Fruit fly (Drosophila melanogaster) whole organism, prepupa: ENCODE results near the gene CG14662.

Source experiments
- Blimp-1 ChIP-seq: fragments of 200-800 bp; sonication (Bioruptor generic); optimal IDR thresholded peaks from 3 replicates; lab custom pipeline; 2017; ENCODE audit warnings: missing biosample characterization, missing genetic modification characterization, mild to moderate bottlenecking, moderate library complexity, missing genetic modification reagents
- CG10631 ChIP-seq: fragments of 200-800 bp; sonication (Bioruptor generic); optimal IDR thresholded peaks from 2 replicates; lab custom pipeline; 2016; ENCODE audit warnings: missing biosample characterization, missing genetic modification characterization
- CG10669 ChIP-seq: fragments of 200-800 bp; sonication (Bioruptor generic); optimal IDR thresholded peaks from 3 replicates; lab custom pipeline; 2018; ENCODE audit warnings: missing biosample characterization, mild to moderate bottlenecking, missing genetic modification characterization, moderate library complexity
- CG11294 ChIP-seq: fragments of 200-800 bp; sonication (Bioruptor generic); IDR thresholded peaks from 2 replicates; pipeline ENCODE4 v1.3.6; 2022; ENCODE audit warnings: missing biosample characterization, missing genetic modification characterization
- CG11762 ChIP-seq: fragments of 200-800 bp; sonication (Bioruptor generic); optimal IDR thresholded peaks from 3 replicates; lab custom pipeline; 2016; ENCODE audit warnings: missing biosample characterization, missing genetic modification characterization; ENCODE audit not compliant: insufficient read depth
- CG11902 ChIP-seq: fragments of 200-800 bp; sonication (Bioruptor generic); optimal IDR thresholded peaks from 3 replicates; lab custom pipeline; 2016; ENCODE audit warnings: missing biosample characterization, missing genetic modification characterization
- CG15336 ChIP-seq: fragments of 200-800 bp; sonication (Bioruptor generic); IDR thresholded peaks from 2 replicates; pipeline ENCODE4 v1.3.6; 2022; ENCODE audit warnings: missing biosample characterization, missing genetic modification characterization
- CG1621 ChIP-seq: fragments of 200-800 bp; sonication (Bioruptor generic); optimal IDR thresholded peaks from 3 replicates; lab custom pipeline; 2018; ENCODE audit warnings: missing biosample characterization, mild to moderate bottlenecking, missing genetic modification characterization
- CG3032 ChIP-seq: fragments of 200-800 bp; optimal IDR thresholded peaks from 2 replicates; lab custom pipeline; 2019; ENCODE audit warnings: missing biosample characterization, mild to moderate bottlenecking, missing genetic modification characterization, moderate library complexity
- CG32006 ChIP-seq: fragments of 200-800 bp; sonication (Bioruptor generic); optimal IDR thresholded peaks from 3 replicates; lab custom pipeline; 2017; ENCODE audit warnings: missing biosample characterization, mild to moderate bottlenecking, missing genetic modification characterization
- CG6808 ChIP-seq: fragments of 200-800 bp; sonication (Bioruptor generic); optimal IDR thresholded peaks from 3 replicates; lab custom pipeline; 2017; ENCODE audit warnings: missing biosample characterization, missing genetic modification characterization, mild to moderate bottlenecking, moderate library complexity, missing genetic modification reagents
- CG6854 ChIP-seq: fragments of 200-800 bp; sonication (Bioruptor generic); optimal IDR thresholded peaks from 2 replicates; lab custom pipeline; 2017; ENCODE audit warnings: missing biosample characterization, mild to moderate bottlenecking, missing genetic modification characterization
- CG7368 ChIP-seq: fragments of 200-800 bp; sonication (Bioruptor generic); optimal IDR thresholded peaks from 3 replicates; lab custom pipeline; 2016; ENCODE audit warnings: missing biosample characterization, missing genetic modification characterization
- CG8119 ChIP-seq: fragments of 200-800 bp; sonication (Bioruptor generic); IDR thresholded peaks from 3 replicates; pipeline ENCODE4 v1.3.6; 2022; ENCODE audit warnings: missing biosample characterization, missing genetic modification characterization
- CG8632 ChIP-seq: fragments of 200-800 bp; sonication (Bioruptor generic); optimal IDR thresholded peaks from 3 replicates; lab custom pipeline; 2016; ENCODE audit warnings: missing biosample characterization, missing genetic modification characterization
- CG9139 ChIP-seq: fragments of 200-800 bp; sonication (Bioruptor generic); optimal IDR thresholded peaks from 3 replicates; lab custom pipeline; 2017; ENCODE audit warnings: missing biosample characterization, mild to moderate bottlenecking, missing genetic modification characterization
- Eip78C ChIP-seq: fragments of 200-800 bp; sonication (Bioruptor generic); peaks from one replicate; lab custom pipeline; 2016; ENCODE audit warnings: missing biosample characterization, missing genetic modification characterization
- Eip93F ChIP-seq: fragments of 200-800 bp; sonication (Bioruptor generic); optimal IDR thresholded peaks from 2 replicates; lab custom pipeline; 2016; ENCODE audit warnings: missing biosample characterization, mild to moderate bottlenecking, missing genetic modification characterization
- Ets21C ChIP-seq: fragments of 200-800 bp; sonication (Bioruptor generic); optimal IDR thresholded peaks from 3 replicates; lab custom pipeline; 2016; ENCODE audit warnings: missing biosample characterization, missing genetic modification characterization
- Ets96B ChIP-seq: fragments of 200-800 bp; optimal IDR thresholded peaks from 2 replicates; lab custom pipeline; 2019; ENCODE audit warnings: missing biosample characterization, mild to moderate bottlenecking, missing genetic modification characterization, moderate library complexity
- Hr39 ChIP-seq: fragments of 200-800 bp; sonication (Bioruptor generic); optimal IDR thresholded peaks from 2 replicates; lab custom pipeline; 2016; ENCODE audit warnings: missing biosample characterization, missing genetic modification characterization
- Lpt ChIP-seq: fragments of 200-800 bp; sonication (Bioruptor generic); optimal IDR thresholded peaks from 3 replicates; lab custom pipeline; 2016; ENCODE audit warnings: missing biosample characterization, missing genetic modification characterization
- Met ChIP-seq: fragments of 200-800 bp; sonication (Bioruptor generic); optimal IDR thresholded peaks from 3 replicates; lab custom pipeline; 2016; ENCODE audit warnings: missing biosample characterization, missing genetic modification characterization
- Smox ChIP-seq: fragments of 200-800 bp; sonication (Bioruptor generic); optimal IDR thresholded peaks from 3 replicates; lab custom pipeline; 2016; ENCODE audit warnings: missing biosample characterization, missing genetic modification characterization
- Sox102F ChIP-seq: fragments of 200-800 bp; sonication (Bioruptor generic); optimal IDR thresholded peaks from 2 replicates; lab custom pipeline; 2016; ENCODE audit warnings: missing biosample characterization, mild to moderate bottlenecking, missing genetic modification characterization
- Sox14 ChIP-seq: fragments of 200-800 bp; sonication (Bioruptor generic); optimal IDR thresholded peaks from 3 replicates; lab custom pipeline; 2016; ENCODE audit warnings: missing biosample characterization, missing genetic modification characterization
- Sox15 ChIP-seq: fragments of 200-800 bp; sonication (Bioruptor generic); optimal IDR thresholded peaks from 3 replicates; lab custom pipeline; 2016; ENCODE audit warnings: missing biosample characterization, missing genetic modification characterization
- achi ChIP-seq: fragments of 200-800 bp; sonication (Bioruptor generic); optimal IDR thresholded peaks from 3 replicates; lab custom pipeline; 2016; ENCODE audit warnings: missing biosample characterization, missing genetic modification characterization
- acj6 ChIP-seq: fragments of 200-800 bp; sonication (Bioruptor generic); optimal IDR thresholded peaks from 3 replicates; lab custom pipeline; 2016; ENCODE audit warnings: missing biosample characterization, missing genetic modification characterization
- cyc ChIP-seq: fragments of 200-800 bp; sonication (Bioruptor generic); optimal IDR thresholded peaks from 3 replicates; lab custom pipeline; 2016; ENCODE audit warnings: missing biosample characterization, missing genetic modification characterization
- eg ChIP-seq: fragments of 200-800 bp; sonication (Bioruptor generic); IDR thresholded peaks from 3 replicates; pipeline ENCODE4 v1.3.6; 2022; ENCODE audit warnings: missing biosample characterization, missing genetic modification characterization
- esn ChIP-seq: fragments of 200-800 bp; sonication (Bioruptor generic); optimal IDR thresholded peaks from 2 replicates; lab custom pipeline; 2016; ENCODE audit warnings: missing biosample characterization, mild to moderate bottlenecking, missing genetic modification characterization, moderate library complexity
- fd59A ChIP-seq: fragments of 200-800 bp; sonication (Bioruptor generic); optimal IDR thresholded peaks from 2 replicates; lab custom pipeline; 2017; ENCODE audit warnings: missing biosample characterization, mild to moderate bottlenecking, missing genetic modification characterization, missing genetic modification reagents
- fd85E ChIP-seq: fragments of 200-800 bp; sonication (Bioruptor generic); optimal IDR thresholded peaks from 3 replicates; lab custom pipeline; 2016; ENCODE audit warnings: missing biosample characterization, missing genetic modification characterization
- fkh ChIP-seq: fragments of 200-800 bp; sonication (Bioruptor generic); optimal IDR thresholded peaks from 3 replicates; lab custom pipeline; 2017; ENCODE audit warnings: missing biosample characterization, mild to moderate bottlenecking, missing genetic modification characterization, moderate library complexity
- net ChIP-seq: fragments of 200-800 bp; sonication (Bioruptor generic); optimal IDR thresholded peaks from 3 replicates; lab custom pipeline; 2016; ENCODE audit warnings: missing biosample characterization, missing genetic modification characterization
- pdm3 ChIP-seq: fragments of 200-800 bp; sonication (Bioruptor generic); optimal IDR thresholded peaks from 3 replicates; lab custom pipeline; 2016; ENCODE audit warnings: missing biosample characterization, missing genetic modification characterization
- salr ChIP-seq, 2 experiments: fragments of 200-800 bp; sonication (Bioruptor generic); optimal IDR thresholded peaks; 3 replicates each; lab custom pipeline; 2016 to 2018; ENCODE audit warnings: missing biosample characterization in 2 of 2, missing genetic modification characterization in 2 of 2, mild to moderate bottlenecking in 1 of 2
- spab ChIP-seq: fragments of 200-800 bp; sonication (Bioruptor generic); optimal IDR thresholded peaks from 2 replicates; lab custom pipeline; 2017; ENCODE audit warnings: missing biosample characterization, mild to moderate bottlenecking, missing genetic modification characterization, missing genetic modification reagents
- ss ChIP-seq, 2 experiments: fragments of 200-800 bp; sonication (Bioruptor generic); optimal IDR thresholded peaks; 2 replicates in 1 of 2; 3 replicates in 1 of 2; lab custom pipeline; 2017 to 2018; ENCODE audit warnings: mild to moderate bottlenecking in 2 of 2, missing biosample characterization in 2 of 2, missing genetic modification characterization in 2 of 2, moderate library complexity in 1 of 2
- topi ChIP-seq: fragments of 200-800 bp; sonication (Bioruptor generic); optimal IDR thresholded peaks from 3 replicates; lab custom pipeline; 2016; ENCODE audit warnings: missing biosample characterization, missing genetic modification characterization
- vri ChIP-seq: fragments of 200-800 bp; sonication (Bioruptor generic); optimal IDR thresholded peaks from 3 replicates; lab custom pipeline; 2016; ENCODE audit warnings: missing biosample characterization, mild to moderate bottlenecking, missing genetic modification characterization

The CG14662 gene

DNA sequence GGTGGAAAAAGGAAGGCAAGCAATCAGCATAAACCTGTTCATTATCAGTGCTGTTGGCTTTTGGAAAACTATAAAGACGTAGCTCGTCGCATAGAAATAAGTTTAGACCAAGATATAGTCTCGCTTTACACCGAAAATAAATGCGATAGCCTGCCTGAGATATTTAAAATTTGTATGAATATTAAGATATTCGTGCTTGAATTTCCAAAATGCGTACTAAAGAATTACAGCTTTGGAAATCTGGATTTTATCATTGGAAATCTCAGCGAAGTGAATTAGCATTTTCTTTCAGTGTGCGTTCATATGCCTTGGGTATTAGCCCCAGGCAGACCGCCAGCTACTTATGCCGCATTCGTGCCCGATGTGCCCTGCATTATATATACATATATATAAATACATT, 26.1 kb upstream of the CG14662 start (continued):
- TF ChIP-seq CG32006 (peak; percentile 94), CG9139 (peak; percentile 53), Sox14 (GFP tag; lab: Kevin White, UChicago) (peak; percentile 83), CG8119 (peak; percentile 86), Sox102F (GFP tag; lab: Kevin White, UChicago) (peak; percentile 31), eg (GFP tag; lab: Robert Waterston, UW) (peak; percentile 92), topi (peak; percentile 62), CG11294 (GFP tag; lab: Robert Waterston, UW) (peak; percentile 72)

DNA sequence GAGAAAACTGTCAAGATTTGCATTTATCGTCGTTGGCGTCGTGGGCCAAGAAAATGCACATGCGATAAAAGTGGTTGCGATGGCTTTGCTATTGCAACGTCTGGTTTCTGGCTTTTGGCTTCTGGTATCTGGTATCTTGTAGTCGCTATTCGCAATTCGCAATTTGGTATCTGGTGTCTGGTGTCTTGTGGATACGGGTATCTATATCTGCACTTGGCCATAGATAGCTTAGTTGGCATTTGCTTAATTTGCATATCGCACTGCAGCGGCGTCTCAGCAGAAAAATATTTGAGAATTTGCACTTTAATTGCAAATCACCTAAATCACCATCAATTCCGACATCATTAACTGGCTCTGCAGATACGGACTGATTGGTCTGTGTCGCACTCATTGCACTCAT, 16.6 kb upstream of the CG14662 start:
- TF ChIP-seq CG11762, result no peak
- TF ChIP-seq fd85E, result no peak
- TF ChIP-seq Sox15 (GFP tag; lab: Kevin White, UChicago), result no peak
- TF ChIP-seq Ets21C (GFP tag; lab: Kevin White, UChicago), result no peak
- TF ChIP-seq spab (GFP tag; lab: Kevin White, UChicago), result no peak
- no peak for TF ChIP-seq vri (GFP tag; lab: Kevin White, UChicago)
- no peak for TF ChIP-seq CG9139
- no peak for TF ChIP-seq acj6 (GFP tag; lab: Kevin White, UChicago)
- TF ChIP-seq fd59A (GFP tag; lab: Kevin White, UChicago), result no peak

DNA sequence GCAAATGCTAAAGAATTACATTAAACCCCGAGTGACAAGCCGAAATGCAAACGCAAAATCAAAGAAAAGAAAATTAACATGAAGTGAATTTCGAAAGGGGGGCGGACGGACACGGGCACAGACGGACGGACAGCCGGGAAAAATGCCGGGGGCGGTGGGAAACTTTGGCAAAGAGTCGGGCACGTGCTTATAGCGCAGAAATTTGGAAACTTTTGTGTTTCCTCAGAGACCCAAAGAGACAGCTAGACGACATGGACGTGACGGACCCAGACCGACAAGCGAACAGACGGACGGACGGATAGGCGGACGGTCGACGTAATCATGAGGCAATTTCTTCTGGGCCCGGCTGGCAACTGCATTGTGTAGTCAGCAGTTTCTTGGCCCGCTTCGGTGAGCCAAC, 14.7 kb upstream of the CG14662 start:
- TF ChIP-seq Sox15 (GFP tag; lab: Kevin White, UChicago), result no peak
- no peak for TF ChIP-seq CG10631 (GFP tag; lab: Kevin White, UChicago)
- TF ChIP-seq CG10669 (GFP tag; lab: Kevin White, UChicago), result no peak

DNA sequence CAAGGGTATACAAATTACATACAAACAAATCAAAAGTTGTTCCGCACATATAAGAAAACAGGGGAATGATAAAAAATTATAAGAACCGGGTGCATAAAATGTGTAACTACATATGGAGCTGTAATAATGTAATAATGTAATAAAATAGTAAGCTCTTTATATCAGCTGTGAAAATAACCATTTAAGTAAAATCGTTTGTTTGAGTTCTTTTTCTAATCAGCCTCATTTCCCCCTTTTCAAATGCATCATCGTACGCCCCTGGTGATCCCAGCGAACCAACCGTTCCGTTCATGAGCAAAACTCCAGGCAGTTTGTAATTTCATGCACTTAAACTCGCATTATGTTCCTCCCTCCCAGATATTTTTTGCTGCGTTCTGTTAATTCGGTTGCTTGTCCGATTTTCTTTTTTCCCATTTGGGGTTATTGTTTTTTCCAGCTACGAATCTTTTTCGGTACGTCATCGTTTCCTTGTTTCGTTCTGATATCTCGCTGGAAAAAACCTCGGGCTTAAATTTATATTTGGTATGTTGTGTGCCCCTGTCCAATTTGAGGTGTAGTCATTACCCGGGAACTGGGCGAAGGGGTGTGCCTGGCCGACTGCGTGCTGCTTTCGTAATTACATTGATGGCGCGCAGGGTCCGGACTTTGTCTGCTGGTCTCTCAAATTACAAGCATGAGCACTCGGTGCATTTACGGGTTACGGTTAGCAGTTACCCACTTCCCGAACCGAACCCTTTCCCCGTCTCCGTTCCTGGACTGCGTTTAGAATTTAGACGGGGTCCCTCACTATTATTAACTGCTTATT, 13.6 kb upstream of the CG14662 start:
- TF ChIP-seq CG10631 (GFP tag; lab: Kevin White, UChicago), result peak; percentile 81
- peak; percentile 80 for TF ChIP-seq pdm3 (GFP tag; lab: Kevin White, UChicago)
- TF ChIP-seq Ets96B (tag; lab: Kevin White, UChicago), result peak; percentile 68
- peak; percentile 90 for TF ChIP-seq Met (GFP tag; lab: Kevin White, UChicago)
- TF ChIP-seq spab (GFP tag; lab: Kevin White, UChicago), result peak; percentile 51
- peak; percentile 74 for TF ChIP-seq Eip93F (GFP tag; lab: Kevin White, UChicago)
- TF ChIP-seq fd85E, result peak; percentile 25
- TF ChIP-seq CG3032 (tag; lab: Kevin White, UChicago), result peak; percentile 70
- TF ChIP-seq CG7368, result peak; percentile 65
- TF ChIP-seq CG10669 (GFP tag; lab: Kevin White, UChicago), result peak; percentile 72
- TF ChIP-seq Smox (GFP tag; lab: Kevin White, UChicago), result peak; percentile 90
- no peak for TF ChIP-seq Lpt
- no peak; the same call in 1 of the 2 replicates for TF ChIP-seq CG15336
- peak; percentile 90 for TF ChIP-seq cyc (GFP tag; lab: Kevin White, UChicago)
- peak; percentile 92 for TF ChIP-seq Hr39 (GFP tag; lab: Kevin White, UChicago)
- TF ChIP-seq CG1621 (tag; lab: Kevin White, UChicago), result peak; percentile 42
- peak; percentile 63 for TF ChIP-seq Blimp-1 (GFP tag; lab: Kevin White, UChicago)
- TF ChIP-seq CG6854 (GFP tag; lab: Kevin White, UChicago), result no peak
- peak; percentile 72 for TF ChIP-seq CG11762
- peak; percentile 93 for TF ChIP-seq esn
- TF ChIP-seq CG11294 (GFP tag; lab: Robert Waterston, UW), result no peak
- TF ChIP-seq ss (GFP tag; optimal IDR thresholded peaks at IDR 0.05; lab: Kevin White, UChicago), result peak in 1 of 2 experiments; percentile 61
- peak; percentile 30 for TF ChIP-seq CG32006
- TF ChIP-seq CG6808 (GFP tag; lab: Kevin White, UChicago), result peak; percentile 47
- peak; percentile 17 to 23 for TF ChIP-seq salr (GFP tag; optimal IDR thresholded peaks at IDR 0.05; lab: Kevin White, UChicago)
- TF ChIP-seq Eip78C (GFP tag; lab: Kevin White, UChicago), result peak; percentile 96
- TF ChIP-seq CG8632 (GFP tag; lab: Kevin White, UChicago), result peak; percentile 81
- TF ChIP-seq net, result peak; percentile 52
- TF ChIP-seq fkh (GFP tag; lab: Kevin White, UChicago), result no peak
- TF ChIP-seq eg (GFP tag; lab: Robert Waterston, UW), result peak; percentile 46; the same call in 2 of the 3 replicates
- peak; percentile 85 for TF ChIP-seq Ets21C (GFP tag; lab: Kevin White, UChicago)
- peak; percentile 53 for TF ChIP-seq CG9139
- TF ChIP-seq topi, result peak; percentile 91
- peak; percentile 84 for TF ChIP-seq CG11902 (GFP tag; lab: Kevin White, UChicago)
- peak; percentile 76 for TF ChIP-seq achi (GFP tag; lab: Kevin White, UChicago)
